Worm (Caenorhabditis elegans): Measurements from ENCODE around the gene ugt-53.

ce11 chrV:2861505-2861904 is 12.4 kb downstream of the ugt-53 start, which contains the start of gene srh-270:
- TF ChIP-seq tag-97 (GFP tag; IDR thresholded peaks at IDR 0.05) (no peak), ZK546.5 (tag; optimal IDR thresholded peaks at IDR 0.05) (no peak), nhr-77 (tag; optimal IDR thresholded peaks at IDR 0.05) (no peak), ceh-28 (tag; optimal IDR thresholded peaks at IDR 0.05) (no peak), dve-1 (tag; optimal IDR thresholded peaks at IDR 0.05; ENCODE audit: insufficient read depth) (no peak), pqm-1 (tag; optimal IDR thresholded peaks at IDR 0.05) (no peak), ztf-11 (tag; optimal IDR thresholded peaks at IDR 0.05) (no peak), zag-1 (tag; optimal IDR thresholded peaks at IDR 0.05) (no peak)

Data from whole organism, L4 larva.